Fruit fly (Drosophila melanogaster) whole organism, pupa: Measurements from ENCODE around the gene CG7368.

ENCODE experiments used
- CG10348 ChIP-seq: fragments of 200-800 bp; sonication (Bioruptor generic); IDR thresholded peaks from 2 replicates; pipeline ENCODE4 v1.3.6; 2022; ENCODE audit warnings: missing biosample characterization, missing genetic modification characterization
- CG15710 ChIP-seq: fragments of 200-800 bp; sonication (Bioruptor generic); optimal IDR thresholded peaks from 2 replicates; lab custom pipeline; 2018; ENCODE audit warnings: missing biosample characterization, mild to moderate bottlenecking, missing genetic modification characterization, moderate library complexity
- CG8159 ChIP-seq: fragments of 200-800 bp; sonication (Bioruptor generic); optimal IDR thresholded peaks from 3 replicates; lab custom pipeline; 2018; ENCODE audit warnings: missing biosample characterization, mild to moderate bottlenecking, missing genetic modification characterization, moderate library complexity
- EcR ChIP-seq: fragments of 200-800 bp; sonication (Bioruptor generic); optimal IDR thresholded peaks from 3 replicates; lab custom pipeline; 2019; ENCODE audit warnings: missing biosample characterization, missing genetic modification characterization, mild to moderate bottlenecking, moderate library complexity, missing genetic modification reagents

dm6 chr3L:11596585-11597252 lies at the start of gene CG7368:
- no peak for TF ChIP-seq EcR
- TF ChIP-seq CG8159 = no peak
- no peak for TF ChIP-seq CG10348
- TF ChIP-seq CG15710 (tag; lab: Kevin White, UChicago) = no peak
